Fruit fly (Drosophila melanogaster): Measurements from ENCODE around the gene brv3.
A peak's percentile ranks its signal among the peaks of the same experiment; 100 is the strongest.

brv3 gene

dm6 chrX:2608470-2609157 lies 15.8 kb downstream of the brv3 start, which contains the start of gene Smyd3:
Gene Smyd3 (minus strand): TSS chrX:2608876.
- TF ChIP-seq CG8159 (tag; optimal IDR thresholded peaks at IDR 0.05) (peak; percentile 72), Ets98B (GFP tag; IDR thresholded peaks at IDR 0.05) (peak; percentile 89), rn (GFP tag; IDR thresholded peaks at IDR 0.05) (peak; percentile 64), CG15710 (tag; optimal IDR thresholded peaks at IDR 0.05) (peak; percentile 68), CG14655 (GFP tag; optimal IDR thresholded peaks at IDR 0.05) (no peak), CG34367 (tag; optimal IDR thresholded peaks at IDR 0.05) (peak; percentile 47), CG8301 (tag; optimal IDR thresholded peaks at IDR 0.05) (peak; percentile 74), gl (tag; optimal IDR thresholded peaks at IDR 0.05) (peak; percentile 51), CG12605 (GFP tag; IDR thresholded peaks at IDR 0.05) (peak; percentile 72), Snoo (tag; optimal IDR thresholded peaks at IDR 0.05) (peak; percentile 71), EcR (GFP tag; optimal IDR thresholded peaks at IDR 0.05) (no peak), CG4496 (GFP tag; IDR thresholded peaks at IDR 0.05) (peak; percentile 91), CG32121 (GFP tag; IDR thresholded peaks at IDR 0.05) (peak; percentile 79), CG13204 (GFP tag; optimal IDR thresholded peaks at IDR 0.05) (no peak), fd96Ca (GFP tag; IDR thresholded peaks at IDR 0.05) (peak; percentile 80), Pif1B (GFP tag; optimal IDR thresholded peaks at IDR 0.05) (peak; percentile 87), Pif1A (GFP tag; optimal IDR thresholded peaks at IDR 0.05) (no peak), CG9948 (tag; optimal IDR thresholded peaks at IDR 0.05) (peak; percentile 53), CG17806 (tag; optimal IDR thresholded peaks at IDR 0.05) (peak; percentile 75)

dm6 chrX:2603851-2604505 lies 20.4 kb downstream of the brv3 start, which contains the start of the genes Klp3A and Zw10:
Gene Klp3A (minus strand): TSS chrX:2604052.
Gene Zw10 (plus strand): TSS chrX:2604197.
- no peak for TF ChIP-seq CG13204 (GFP tag; optimal IDR thresholded peaks at IDR 0.05)
- peak; percentile 38; the same call in 1 of the 2 replicates for TF ChIP-seq CG32121 (GFP tag; IDR thresholded peaks at IDR 0.05)
- 0 out of 3 replicates have a peak, but pooled peaks have one; percentile 31 for TF ChIP-seq fd96Ca (GFP tag; IDR thresholded peaks at IDR 0.05)

- TF ChIP-seq Pif1A (GFP tag; optimal IDR thresholded peaks at IDR 0.05) (no peak), CG17806 (tag; optimal IDR thresholded peaks at IDR 0.05) (peak; percentile 83), CG8301 (tag; optimal IDR thresholded peaks at IDR 0.05) (peak; percentile 85), CG12605 (GFP tag; IDR thresholded peaks at IDR 0.05) (peak; percentile 92), CG8159 (tag; optimal IDR thresholded peaks at IDR 0.05) (peak; percentile 89), Pif1B (GFP tag; optimal IDR thresholded peaks at IDR 0.05) (no peak), CG34367 (tag; optimal IDR thresholded peaks at IDR 0.05) (peak; percentile 82), Ets98B (GFP tag; IDR thresholded peaks at IDR 0.05) (peak; percentile 94), CG15710 (tag; optimal IDR thresholded peaks at IDR 0.05) (peak; percentile 86), CG9948 (tag; optimal IDR thresholded peaks at IDR 0.05) (peak; percentile 77), CG14655 (GFP tag; optimal IDR thresholded peaks at IDR 0.05) (no peak), CG10348 (GFP tag; IDR thresholded peaks at IDR 0.05) (peak; percentile 72), fd96Ca (GFP tag; IDR thresholded peaks at IDR 0.05) (peak; percentile 97), D1 (tag; optimal IDR thresholded peaks at IDR 0.05) (no peak), CG13204 (GFP tag; optimal IDR thresholded peaks at IDR 0.05) (peak; percentile 49), EcR (GFP tag; optimal IDR thresholded peaks at IDR 0.05) (peak; percentile 81), rn (GFP tag; IDR thresholded peaks at IDR 0.05) (peak; percentile 81), gl (tag; optimal IDR thresholded peaks at IDR 0.05) (peak; percentile 72), CG32121 (GFP tag; IDR thresholded peaks at IDR 0.05) (peak; percentile 93), Snoo (tag; optimal IDR thresholded peaks at IDR 0.05) (peak; percentile 94), CG4496 (GFP tag; IDR thresholded peaks at IDR 0.05) (peak; percentile 97)
Observed at dm6 chrX:2593753-2594096, 30.6 kb downstream of the brv3 start.

- TF ChIP-seq EcR (GFP tag; optimal IDR thresholded peaks at IDR 0.05) (peak; percentile 96), D1 (tag; optimal IDR thresholded peaks at IDR 0.05) (no peak)
Observed at dm6 chrX:2593094-2593752, 31.2 kb downstream of the brv3 start.

- TF ChIP-seq Pif1B (GFP tag; optimal IDR thresholded peaks at IDR 0.05) (no peak), CG10348 (GFP tag; IDR thresholded peaks at IDR 0.05) (no peak), CG13204 (GFP tag; optimal IDR thresholded peaks at IDR 0.05) (no peak), Ets98B (GFP tag; IDR thresholded peaks at IDR 0.05) (no peak), CG9948 (tag; optimal IDR thresholded peaks at IDR 0.05) (no peak), CG8159 (tag; optimal IDR thresholded peaks at IDR 0.05) (no peak), fd96Ca (GFP tag; IDR thresholded peaks at IDR 0.05) (peak; percentile 8; the same call in 1 of the 3 replicates), gl (tag; optimal IDR thresholded peaks at IDR 0.05) (no peak)
Observed at dm6 chrX:2592243-2592642, 32.1 kb downstream of the brv3 start.

All from whole organism, pupa.